Worm (Caenorhabditis elegans): ENCODE results near the gene srx-86.

DNA sequence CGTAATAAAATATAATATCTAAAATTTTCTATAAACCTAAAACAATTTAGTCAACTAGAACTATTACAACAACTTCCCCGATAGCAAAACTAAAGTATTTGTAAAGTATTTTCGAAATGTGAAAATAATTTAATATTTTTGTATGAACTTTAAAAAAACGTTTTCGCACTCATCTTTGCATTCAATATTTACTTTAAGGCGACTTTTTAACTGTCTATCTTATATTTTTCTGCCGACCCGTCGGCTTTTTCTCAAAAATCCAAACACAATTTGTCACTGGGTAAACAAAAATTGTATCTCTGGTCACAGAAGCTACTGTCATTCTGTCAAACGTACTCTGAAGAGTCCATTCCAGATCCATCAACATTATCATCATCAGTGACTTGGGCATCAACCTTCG, 42.5 kb downstream of the srx-86 start:
- TF ChIP-seq tab-1 (GFP tag; IDR thresholded peaks at IDR 0.05) (no peak), cog-1 (tag; optimal IDR thresholded peaks at IDR 0.05) (no peak), T22C8.4 (GFP tag; IDR thresholded peaks at IDR 0.05) (no peak)

Data from whole organism, midembryonic.